Worm (Caenorhabditis elegans): Measurements from ENCODE around the gene C44C1.1.

C44C1.1 gene

ce11 chrX:977958-978686 lies 2.5 kb upstream of the C44C1.1 start, which contains the start of gene abhd-3.2 (continued):
- no peak for TF ChIP-seq mxl-2 (GFP tag; conservative IDR thresholded peaks at IDR 0.05)
- no peak for TF ChIP-seq Y5F2A.4 (GFP tag; optimal IDR thresholded peaks at IDR 0.05)
- TF ChIP-seq lin-38 (GFP tag; IDR thresholded peaks at IDR 0.05), result 0 out of 2 replicates have a peak, but pooled peaks have one; percentile 10
- no peak for TF ChIP-seq fos-1 (tag; optimal IDR thresholded peaks at IDR 0.05)
- peak; percentile 93 for TF ChIP-seq nhr-28 (tag; optimal IDR thresholded peaks at IDR 0.05)
- no peak for TF ChIP-seq duxl-1 (tag; optimal IDR thresholded peaks at IDR 0.05; ENCODE audit: poor library complexity)
- peak; percentile 98 for TF ChIP-seq dmd-6 (GFP tag; IDR thresholded peaks at IDR 0.05)
- TF ChIP-seq sdz-12 (GFP tag; optimal IDR thresholded peaks at IDR 0.05), result no peak
- TF ChIP-seq nhr-10 (tag; optimal IDR thresholded peaks at IDR 0.05), result peak; percentile 29
- no peak for TF ChIP-seq F26F4.8 (GFP tag; conservative IDR thresholded peaks at IDR 0.05)
- no peak for TF ChIP-seq ama-1 (optimal IDR thresholded peaks at IDR 0.05)
- no peak for TF ChIP-seq spr-3 (GFP tag; optimal IDR thresholded peaks at IDR 0.05)
- TF ChIP-seq pqm-1 (tag; optimal IDR thresholded peaks at IDR 0.05), result peak; percentile 99
- no peak for TF ChIP-seq ceh-28 (tag; optimal IDR thresholded peaks at IDR 0.05)
- no peak for TF ChIP-seq attf-4 (tag; optimal IDR thresholded peaks at IDR 0.05)
- peak; percentile 65 for TF ChIP-seq mep-1 (tag; optimal IDR thresholded peaks at IDR 0.05)
- TF ChIP-seq nhr-77 (tag; optimal IDR thresholded peaks at IDR 0.05), result peak; percentile 85
- no peak for TF ChIP-seq snpc-4 (tag; optimal IDR thresholded peaks at IDR 0.05)
- no peak for TF ChIP-seq Y48G9A.11 (GFP tag; IDR thresholded peaks at IDR 0.05)
- TF ChIP-seq saeg-2 (GFP tag; IDR thresholded peaks at IDR 0.05), result peak; percentile 65; the same call in 1 of the 2 replicates
- TF ChIP-seq D1046.2 (GFP tag; IDR thresholded peaks at IDR 0.05), result no peak
- TF ChIP-seq hlh-30 (tag; optimal IDR thresholded peaks at IDR 0.05; ENCODE audit: insufficient read depth), result peak; percentile 34
- no peak for TF ChIP-seq lir-3 (tag; optimal IDR thresholded peaks at IDR 0.05)
- TF ChIP-seq lin-15B (tag; optimal IDR thresholded peaks at IDR 0.05), result no peak
- TF ChIP-seq fkh-10 (GFP tag; optimal IDR thresholded peaks at IDR 0.05), result no peak
- no peak for TF ChIP-seq nhr-237 (tag; optimal IDR thresholded peaks at IDR 0.05)
- peak; percentile 86 for TF ChIP-seq nhr-48 (tag; optimal IDR thresholded peaks at IDR 0.05)
- TF ChIP-seq zag-1 (tag; optimal IDR thresholded peaks at IDR 0.05), result no peak
- TF ChIP-seq nhr-6 (tag; optimal IDR thresholded peaks at IDR 0.05), result peak; percentile 74
- TF ChIP-seq hmg-1.1 (GFP tag; IDR thresholded peaks at IDR 0.05), result no peak
- peak; percentile 97 for TF ChIP-seq tra-1 (GFP tag; IDR thresholded peaks at IDR 0.05)
- no peak for TF ChIP-seq lin-39 (tag; optimal IDR thresholded peaks at IDR 0.05)
- no peak for TF ChIP-seq unc-39 (tag; optimal IDR thresholded peaks at IDR 0.05)
- TF ChIP-seq daf-19 (GFP tag; conservative IDR thresholded peaks at IDR 0.05), result no peak
- no peak for TF ChIP-seq ceh-62 (tag; optimal IDR thresholded peaks at IDR 0.05)
- peak; percentile 33 for TF ChIP-seq cey-2 (tag; optimal IDR thresholded peaks at IDR 0.05; ENCODE audit: borderline replicate concordance, insufficient read depth)
- TF ChIP-seq mes-2 (tag; optimal IDR thresholded peaks at IDR 0.05; ENCODE audit: poor library complexity, severe bottlenecking), result peak; percentile 52
- no peak for TF ChIP-seq ZK546.5 (tag; optimal IDR thresholded peaks at IDR 0.05)
- TF ChIP-seq pha-4 (GFP tag; IDR thresholded peaks at IDR 0.05), result no peak
- no peak for TF ChIP-seq pha-4 (tag; optimal IDR thresholded peaks at IDR 0.05)
- TF ChIP-seq ceh-82 (tag; optimal IDR thresholded peaks at IDR 0.05), result no peak
- peak; percentile 79; the same call in 1 of the 2 replicates for TF ChIP-seq lin-1 (GFP tag; IDR thresholded peaks at IDR 0.05)
- TF ChIP-seq php-3 (GFP tag; IDR thresholded peaks at IDR 0.05), result peak; percentile 98
- peak; percentile 97 for TF ChIP-seq dve-1 (tag; optimal IDR thresholded peaks at IDR 0.05; ENCODE audit: insufficient read depth)
- TF ChIP-seq arid-1 (GFP tag; conservative IDR thresholded peaks at IDR 0.05), result no peak
- TF ChIP-seq mdt-29 (GFP tag; IDR thresholded peaks at IDR 0.05), result no peak
- no peak for TF ChIP-seq snpc-1.2 (GFP tag; IDR thresholded peaks at IDR 0.05)
- TF ChIP-seq ctbp-1 (GFP tag; IDR thresholded peaks at IDR 0.05), result no peak
- peak; percentile 18 for TF ChIP-seq ztf-7 (tag; optimal IDR thresholded peaks at IDR 0.05)
- no peak for TF ChIP-seq nhr-11 (tag; optimal IDR thresholded peaks at IDR 0.05)
- no peak for TF ChIP-seq nhr-111 (GFP tag; optimal IDR thresholded peaks at IDR 0.05)

All from whole organism, L4 larva.